Worm (Caenorhabditis elegans) whole organism, young adult: ENCODE results near the gene zip-8.

Source experiments
- Y67H2A.10 ChIP-seq: fragments of 200-800 bp; sonication (Bioruptor generic); conservative IDR thresholded peaks from 2 replicates; pipeline ENCODE4 v1.3.6; 2022; ENCODE audit warnings: missing genetic modification reagents, missing genetic modification characterization, missing compliant biosample characterization
- Y79H2A.3 ChIP-seq: fragments of 200-800 bp; sonication (Bioruptor generic); conservative IDR thresholded peaks from 2 replicates; pipeline ENCODE4 v1.3.6; 2022; ENCODE audit warnings: missing genetic modification reagents, missing genetic modification characterization, missing compliant biosample characterization
- ama-1 ChIP-seq, 3 experiments: fragments of 150-350 bp in 1 of 3; sonication (generic microtip) in 2 of 3; optimal IDR thresholded peaks; 2 replicates each; lab custom pipeline; 2014 to 2018; ENCODE audit warnings: missing biosample characterization in 2 of 3, missing genetic modification characterization in 2 of 3, missing genetic modification reagents in 2 of 3
- atf-7 ChIP-seq: sonication (generic microtip); optimal IDR thresholded peaks from 2 replicates; lab custom pipeline; 2017; ENCODE audit warnings: mild to moderate bottlenecking, missing genetic modification characterization, missing compliant biosample characterization
- attf-3 ChIP-seq: fragments of 200-800 bp; sonication (Bioruptor generic); conservative IDR thresholded peaks from 2 replicates; pipeline ENCODE4 v1.3.6; 2022; ENCODE audit warnings: missing genetic modification reagents, missing genetic modification characterization, missing compliant biosample characterization
- bed-1 ChIP-seq: fragments of 200-800 bp; sonication (Bioruptor generic); IDR thresholded peaks from 2 replicates; pipeline ENCODE4 v1.3.6; 2022; ENCODE audit warnings: missing genetic modification reagents, missing genetic modification characterization, missing compliant biosample characterization
- ekl-4 ChIP-seq: fragments of 200-800 bp; sonication (Bioruptor generic); IDR thresholded peaks from 2 replicates; pipeline ENCODE4 v1.3.6; 2022; ENCODE audit warnings: missing genetic modification reagents, missing genetic modification characterization, missing compliant biosample characterization
- ets-4 ChIP-seq: fragments of 200-800 bp; sonication (Bioruptor generic); optimal IDR thresholded peaks from 2 replicates; lab custom pipeline; 2018; ENCODE audit warnings: mild to moderate bottlenecking, missing genetic modification characterization, missing compliant biosample characterization
- him-1 ChIP-seq: sonication (generic microtip); optimal IDR thresholded peaks from 2 replicates; lab custom pipeline; 2016; ENCODE audit warnings: missing genotype, missing genetic modification reagents, missing genetic modification characterization, missing compliant biosample characterization
- hmg-1.2 ChIP-seq: fragments of 200-800 bp; sonication (Bioruptor generic); IDR thresholded peaks from 2 replicates; pipeline ENCODE4 v1.3.6; 2022; ENCODE audit warnings: missing genetic modification reagents, missing genetic modification characterization, missing compliant biosample characterization
- madf-8 ChIP-seq: fragments of 200-800 bp; sonication (Bioruptor generic); conservative IDR thresholded peaks from 2 replicates; pipeline ENCODE4 v1.3.6; 2022; ENCODE audit warnings: missing genetic modification reagents, missing genetic modification characterization, missing compliant biosample characterization
- sea-2 ChIP-seq: fragments of 200-800 bp; sonication (Bioruptor generic); IDR thresholded peaks from 2 replicates; pipeline ENCODE4 v1.3.6; 2022; ENCODE audit warnings: missing genetic modification characterization, missing compliant biosample characterization
- ztf-25 ChIP-seq: fragments of 200-800 bp; sonication (Bioruptor generic); IDR thresholded peaks from 2 replicates; pipeline ENCODE4 v1.3.6; 2022; ENCODE audit warnings: missing genetic modification reagents, missing genetic modification characterization, missing compliant biosample characterization

DNA sequence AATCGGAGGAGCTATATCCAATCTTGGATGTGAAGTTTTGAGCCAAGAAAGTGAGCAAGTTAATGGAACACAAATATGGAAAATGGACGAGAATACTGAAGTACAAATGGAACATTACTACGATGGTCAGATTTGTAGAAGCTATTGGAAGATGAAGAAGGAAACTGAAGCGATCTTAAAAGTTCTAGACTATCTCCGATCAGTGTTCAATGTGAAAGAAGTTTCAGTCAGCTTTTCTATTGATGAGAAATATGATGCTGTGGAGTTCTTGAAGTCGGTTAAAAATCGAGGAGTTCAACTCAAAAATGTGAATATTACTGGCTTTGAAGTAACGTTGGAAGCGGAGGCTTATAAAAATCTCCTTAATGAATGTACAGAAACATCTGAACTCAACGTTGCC, 20.3 kb downstream of the zip-8 start:
- TF ChIP-seq madf-8 (GFP tag; lab: Robert Waterston, UW) = no peak
- no peak for TF ChIP-seq ets-4 (GFP tag; lab: Kevin White, UChicago)
- no peak for TF ChIP-seq ama-1 (optimal IDR thresholded peaks at IDR 0.05; lab: Kevin White, UChicago)
- TF ChIP-seq ama-1 (GFP tag; optimal IDR thresholded peaks at IDR 0.05; lab: Kevin White, UChicago) = no peak
- no peak for TF ChIP-seq atf-7 (tag; lab: Kevin White, UChicago)
- TF ChIP-seq him-1 (tag; lab: Kevin White, UChicago) = no peak
- no peak for TF ChIP-seq hmg-1.2 (GFP tag; lab: Robert Waterston, UW)
- TF ChIP-seq bed-1 (GFP tag; lab: Robert Waterston, UW) = no peak
- no peak for TF ChIP-seq Y67H2A.10 (GFP tag; lab: Robert Waterston, UW)
- TF ChIP-seq attf-3 (GFP tag; lab: Robert Waterston, UW) = no peak
- no peak for TF ChIP-seq sea-2
- no peak for TF ChIP-seq Y79H2A.3
- TF ChIP-seq ztf-25 (GFP tag; lab: Robert Waterston, UW) = no peak
- no peak for TF ChIP-seq ekl-4
